Fruit fly (Drosophila melanogaster) whole organism, embryonic: ENCODE results near the gene Cyp4d14.

Experiments used
- BEAF-32 ChIP-seq: fragments of 200-800 bp; sonication (Bioruptor generic); optimal IDR thresholded peaks from 3 replicates; lab custom pipeline; 2017; ENCODE audit warnings: missing biosample characterization, missing genetic modification characterization, mild to moderate bottlenecking, moderate library complexity, missing genetic modification reagents
- Bdp1 ChIP-seq: fragments of 200-800 bp; sonication (Bioruptor generic); optimal IDR thresholded peaks from 3 replicates; lab custom pipeline; 2016; ENCODE audit warnings: missing biosample characterization, missing genetic modification characterization
- CG10267 ChIP-seq: fragments of 200-800 bp; sonication (Bioruptor generic); optimal IDR thresholded peaks from 2 replicates; lab custom pipeline; 2018; ENCODE audit warnings: missing biosample characterization, mild to moderate bottlenecking, missing genetic modification characterization, moderate library complexity
- CG11696 ChIP-seq: fragments of 200-800 bp; sonication (Bioruptor generic); IDR thresholded peaks from 2 replicates; pipeline ENCODE4 v1.3.6; 2022; ENCODE audit warnings: missing biosample characterization, missing genetic modification characterization
- CG1529 ChIP-seq: fragments of 200-800 bp; sonication (Bioruptor generic); optimal IDR thresholded peaks from 3 replicates; lab custom pipeline; 2018; ENCODE audit warnings: missing biosample characterization, missing genetic modification characterization
- CG1602 ChIP-seq: fragments of 200-800 bp; sonication (Bioruptor generic); optimal IDR thresholded peaks from 3 replicates; lab custom pipeline; 2016; ENCODE audit warnings: missing biosample characterization, missing genetic modification characterization
- CG16815 ChIP-seq: fragments of 200-800 bp; sonication (Bioruptor generic); optimal IDR thresholded peaks from 3 replicates; lab custom pipeline; 2017; ENCODE audit warnings: missing biosample characterization, mild to moderate bottlenecking, missing genetic modification characterization
- CG17359 ChIP-seq: fragments of 200-800 bp; sonication (Bioruptor generic); optimal IDR thresholded peaks from 3 replicates; lab custom pipeline; 2018; ENCODE audit warnings: missing biosample characterization, mild to moderate bottlenecking, missing genetic modification characterization, moderate library complexity
- CG17612 ChIP-seq: fragments of 200-800 bp; sonication (Bioruptor generic); IDR thresholded peaks from 2 replicates; pipeline ENCODE4 v1.3.6; 2022; ENCODE audit warnings: missing biosample characterization, missing genetic modification characterization
- CG17829 ChIP-seq: fragments of 200-800 bp; optimal IDR thresholded peaks from 2 replicates; lab custom pipeline; 2019; ENCODE audit warnings: missing biosample characterization, mild to moderate bottlenecking, missing genetic modification characterization, moderate library complexity
- CG18619 ChIP-seq: fragments of 200-800 bp; sonication (Bioruptor generic); optimal IDR thresholded peaks from 3 replicates; lab custom pipeline; 2017; ENCODE audit warnings: missing biosample characterization, mild to moderate bottlenecking, missing genetic modification characterization
- CG32772 ChIP-seq: fragments of 200-800 bp; sonication (Bioruptor generic); IDR thresholded peaks from 2 replicates; pipeline ENCODE4 v1.3.6; 2022; ENCODE audit warnings: missing biosample characterization, missing genetic modification characterization
- CG3847 ChIP-seq: fragments of 200-800 bp; sonication (Bioruptor generic); IDR thresholded peaks from 2 replicates; pipeline ENCODE4 v1.3.6; 2022; ENCODE audit warnings: missing biosample characterization, missing genetic modification characterization
- CG3995 ChIP-seq: fragments of 200-800 bp; sonication (Bioruptor generic); optimal IDR thresholded peaks from 3 replicates; lab custom pipeline; 2016; ENCODE audit warnings: missing biosample characterization, missing genetic modification characterization
- CG4730 ChIP-seq: fragments of 200-800 bp; sonication (Bioruptor generic); IDR thresholded peaks from 2 replicates; pipeline ENCODE4 v1.3.6; 2022; ENCODE audit warnings: missing biosample characterization, missing genetic modification characterization
- CG5953 ChIP-seq: fragments of 200-800 bp; sonication (Bioruptor generic); IDR thresholded peaks from 2 replicates; pipeline ENCODE4 v1.3.6; 2022; ENCODE audit warnings: missing biosample characterization, missing genetic modification characterization
- CG8281 ChIP-seq: fragments of 200-800 bp; sonication (Bioruptor generic); optimal IDR thresholded peaks from 2 replicates; lab custom pipeline; 2018; ENCODE audit warnings: missing biosample characterization, mild to moderate bottlenecking, missing genetic modification characterization, moderate library complexity
- CG9817 ChIP-seq: fragments of 200-800 bp; sonication (Bioruptor generic); optimal IDR thresholded peaks from 2 replicates; lab custom pipeline; 2018; ENCODE audit warnings: missing biosample characterization, mild to moderate bottlenecking, missing genetic modification characterization, moderate library complexity
- CG9876 ChIP-seq: fragments of 200-800 bp; sonication (Bioruptor generic); optimal IDR thresholded peaks from 2 replicates; lab custom pipeline; 2016; ENCODE audit warnings: missing biosample characterization, missing genetic modification characterization
- D19A ChIP-seq: fragments of 200-800 bp; optimal IDR thresholded peaks from 3 replicates; lab custom pipeline; 2019; ENCODE audit warnings: missing biosample characterization, mild to moderate bottlenecking, missing genetic modification characterization, moderate library complexity
- Deaf1 ChIP-seq: fragments of 200-800 bp; optimal IDR thresholded peaks from 3 replicates; lab custom pipeline; 2019; ENCODE audit warnings: missing biosample characterization, mild to moderate bottlenecking, missing genetic modification characterization, moderate library complexity
- Dfd ChIP-seq, 2 experiments: fragments of >200 bp; optimal IDR thresholded peaks; 2 replicates each; lab custom pipeline; 2017; ENCODE audit warnings: missing biosample characterization in 2 of 2, missing genetic modification characterization in 2 of 2
- Eip74EF ChIP-seq, 2 experiments: fragments of 200-800 bp in 1 of 2; fragments of >200 bp in 1 of 2; sonication (Bioruptor generic) in 1 of 2; optimal IDR thresholded peaks; 2 replicates each; lab custom pipeline; 2017 to 2019; ENCODE audit warnings: missing biosample characterization in 2 of 2, missing genetic modification characterization in 2 of 2, mild to moderate bottlenecking in 1 of 2, moderate library complexity in 1 of 2
- HmgD ChIP-seq: fragments of 200-800 bp; sonication (Bioruptor generic); optimal IDR thresholded peaks from 3 replicates; lab custom pipeline; 2016; ENCODE audit warnings: missing biosample characterization, missing genetic modification characterization
- MTF-1 ChIP-seq: fragments of 200-800 bp; sonication (Bioruptor generic); optimal IDR thresholded peaks from 2 replicates; lab custom pipeline; 2018; ENCODE audit warnings: missing biosample characterization, mild to moderate bottlenecking, missing genetic modification characterization, borderline replicate concordance
- Max ChIP-seq: fragments of 200-800 bp; sonication (Bioruptor generic); optimal IDR thresholded peaks from 2 replicates; lab custom pipeline; 2016; ENCODE audit warnings: missing biosample characterization, mild to moderate bottlenecking, missing genetic modification characterization
- NC2β ChIP-seq: fragments of 200-800 bp; sonication (Bioruptor generic); optimal IDR thresholded peaks from 2 replicates; lab custom pipeline; 2016; ENCODE audit warnings: missing biosample characterization, missing genetic modification characterization
- Neu2 ChIP-seq: fragments of 200-800 bp; sonication (Bioruptor generic); optimal IDR thresholded peaks from 3 replicates; lab custom pipeline; 2016; ENCODE audit warnings: missing biosample characterization, missing genetic modification characterization, borderline replicate concordance
- Oli ChIP-seq: fragments of 200-800 bp; sonication (Bioruptor generic); optimal IDR thresholded peaks from 2 replicates; lab custom pipeline; 2018; ENCODE audit warnings: missing biosample characterization, mild to moderate bottlenecking, missing genetic modification characterization, moderate library complexity
- Side ChIP-seq: fragments of 200-800 bp; sonication (Bioruptor generic); optimal IDR thresholded peaks from 2 replicates; lab custom pipeline; 2016; ENCODE audit warnings: missing biosample characterization, missing genetic modification characterization
- Spps ChIP-seq: fragments of 200-800 bp; sonication (Bioruptor generic); optimal IDR thresholded peaks from 2 replicates; lab custom pipeline; 2018; ENCODE audit warnings: missing biosample characterization, mild to moderate bottlenecking, missing genetic modification characterization
- TFAM ChIP-seq: fragments of 200-800 bp; sonication (Bioruptor generic); optimal IDR thresholded peaks from 2 replicates; lab custom pipeline; 2017; ENCODE audit warnings: missing biosample characterization, missing genetic modification characterization, inconsistent platforms
- Xrp1 ChIP-seq: fragments of 200-800 bp; sonication (Bioruptor generic); IDR thresholded peaks from 2 replicates; pipeline ENCODE4 v1.3.6; 2022; ENCODE audit warnings: missing biosample characterization, missing genetic modification characterization
- amos ChIP-seq: fragments of 200-800 bp; sonication (Bioruptor generic); IDR thresholded peaks from 2 replicates; pipeline ENCODE4 v1.3.6; 2022; ENCODE audit warnings: missing biosample characterization, missing genetic modification characterization; ENCODE audit not compliant: partially characterized antibody
- aop ChIP-seq: fragments of 200-800 bp; sonication (Bioruptor generic); IDR thresholded peaks from 2 replicates; pipeline ENCODE4 v1.3.6; 2022; ENCODE audit warnings: missing biosample characterization, missing genetic modification characterization
- ap ChIP-seq: fragments of 200-800 bp; sonication (Bioruptor generic); IDR thresholded peaks from 2 replicates; pipeline ENCODE4 v1.3.6; 2022; ENCODE audit warnings: missing biosample characterization, missing genetic modification characterization
- bowl ChIP-seq: fragments of 200-800 bp; sonication (Bioruptor generic); IDR thresholded peaks from 2 replicates; pipeline ENCODE4 v1.3.6; 2022; ENCODE audit warnings: missing biosample characterization, missing genetic modification characterization
- chif ChIP-seq, 2 experiments: fragments of 200-800 bp; sonication (Bioruptor generic); optimal IDR thresholded peaks; 3 replicates each; lab custom pipeline; 2016; ENCODE audit warnings: missing biosample characterization in 2 of 2, missing genetic modification characterization in 2 of 2
- eve ChIP-seq, 2 experiments: fragments of >200 bp; optimal IDR thresholded peaks; 2 replicates each; lab custom pipeline; 2017; ENCODE audit warnings: missing biosample characterization in 2 of 2, missing genetic modification characterization in 2 of 2
- exex ChIP-seq: fragments of 200-800 bp; sonication (Bioruptor generic); optimal IDR thresholded peaks from 4 replicates; lab custom pipeline; 2018; ENCODE audit warnings: missing biosample characterization, mild to moderate bottlenecking, missing genetic modification characterization, moderate library complexity
- gsb ChIP-seq: fragments of 200-800 bp; sonication (Bioruptor generic); IDR thresholded peaks from 2 replicates; pipeline ENCODE4 v1.3.6; 2022; ENCODE audit warnings: missing biosample characterization, missing genetic modification characterization
- gt ChIP-seq: fragments of 200-800 bp; sonication (Bioruptor generic); IDR thresholded peaks from 2 replicates; pipeline ENCODE4 v1.3.6; 2022; ENCODE audit warnings: missing biosample characterization, missing genetic modification characterization
- ham ChIP-seq: fragments of 200-800 bp; sonication (Bioruptor generic); IDR thresholded peaks from 2 replicates; pipeline ENCODE4 v1.3.6; 2022; ENCODE audit warnings: missing biosample characterization, missing genetic modification characterization
- kay ChIP-seq: fragments of 200-800 bp; sonication (Bioruptor generic); optimal IDR thresholded peaks from 2 replicates; lab custom pipeline; 2016; ENCODE audit warnings: missing biosample characterization, missing genetic modification characterization
- klu ChIP-seq: fragments of 200-800 bp; sonication (Bioruptor generic); IDR thresholded peaks from 2 replicates; pipeline ENCODE4 v1.3.6; 2022; ENCODE audit warnings: missing biosample characterization, missing genetic modification characterization
- mam ChIP-seq: fragments of 200-800 bp; sonication (Bioruptor generic); optimal IDR thresholded peaks from 3 replicates; lab custom pipeline; 2016; ENCODE audit warnings: missing biosample characterization, missing genetic modification characterization
- nmo ChIP-seq: fragments of 200-800 bp; sonication (Bioruptor generic); optimal IDR thresholded peaks from 2 replicates; lab custom pipeline; 2018; ENCODE audit warnings: missing biosample characterization, mild to moderate bottlenecking, missing genetic modification characterization, moderate library complexity
- pb ChIP-seq: fragments of 200-800 bp; sonication (Bioruptor generic); optimal IDR thresholded peaks from 3 replicates; lab custom pipeline; 2016; ENCODE audit warnings: missing biosample characterization, missing genetic modification characterization
- pnt ChIP-seq: fragments of 200-800 bp; sonication (Bioruptor generic); optimal IDR thresholded peaks from 3 replicates; lab custom pipeline; 2016; ENCODE audit warnings: missing biosample characterization, missing genetic modification characterization
- ro ChIP-seq: fragments of 200-800 bp; sonication (Bioruptor generic); IDR thresholded peaks from 2 replicates; pipeline ENCODE4 v1.3.6; 2022; ENCODE audit warnings: missing biosample characterization, missing genetic modification characterization
- twi ChIP-seq: fragments of 200-800 bp; optimal IDR thresholded peaks from 2 replicates; lab custom pipeline; 2019; ENCODE audit warnings: missing biosample characterization, mild to moderate bottlenecking, missing genetic modification characterization, moderate library complexity
- usp ChIP-seq: fragments of >200 bp; optimal IDR thresholded peaks from 2 replicates; lab custom pipeline; 2017; ENCODE audit warnings: missing biosample characterization, missing genetic modification characterization
- vvl ChIP-seq: fragments of 200-800 bp; sonication (Bioruptor generic); IDR thresholded peaks from 2 replicates; pipeline ENCODE4 v1.3.6; 2022; ENCODE audit warnings: missing biosample characterization, missing genetic modification characterization

Cyp4d14 gene

DNA sequence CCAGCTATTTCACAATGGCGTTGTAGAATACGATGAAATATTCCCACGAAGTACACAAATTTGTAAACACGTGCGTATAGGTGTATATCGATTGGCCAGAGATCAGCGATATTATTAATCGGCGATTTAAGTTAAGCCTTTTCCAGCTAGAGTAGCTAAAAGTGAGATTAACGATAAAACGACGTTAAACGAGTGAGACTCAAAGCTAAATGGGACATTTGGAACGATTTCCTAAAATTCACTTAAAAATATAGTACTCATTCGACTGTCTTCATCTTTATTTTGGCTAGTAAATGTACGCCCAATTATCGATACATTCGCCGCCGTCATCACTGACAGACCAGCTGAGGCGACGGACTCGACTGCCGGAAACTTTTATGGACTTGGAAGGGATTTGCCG is 9.4 kb upstream of the Cyp4d14 start, which contains the start of the genes Nmd3 and CG17776 (continued):
- TF ChIP-seq bowl (GFP tag; lab: Robert Waterston, UW), result no peak
- TF ChIP-seq CG17612 (GFP tag; lab: Robert Waterston, UW), result no peak
- no peak for TF ChIP-seq pnt
- no peak for TF ChIP-seq Deaf1
- TF ChIP-seq eve (GFP tag; optimal IDR thresholded peaks at IDR 0.05; lab: Kevin White, UChicago), result no peak
- TF ChIP-seq ham, result no peak
- TF ChIP-seq CG8281 (tag; lab: Kevin White, UChicago), result no peak
- no peak for TF ChIP-seq mam (GFP tag; lab: Kevin White, UChicago)
- TF ChIP-seq CG1529, result no peak
- TF ChIP-seq CG5953 (GFP tag; lab: Robert Waterston, UW), result no peak
- TF ChIP-seq Neu2 (GFP tag; lab: Kevin White, UChicago), result no peak
- no peak for TF ChIP-seq gsb
- no peak for TF ChIP-seq pb (GFP tag; lab: Kevin White, UChicago)
- TF ChIP-seq Bdp1 (GFP tag; lab: Kevin White, UChicago), result peak; percentile 28
- no peak for TF ChIP-seq CG3995 (GFP tag; lab: Kevin White, UChicago)
- TF ChIP-seq CG9817 (tag; lab: Kevin White, UChicago), result no peak
- TF ChIP-seq Oli (tag; lab: Kevin White, UChicago), result no peak
- TF ChIP-seq CG3847 (GFP tag; lab: Robert Waterston, UW), result 0 out of 2 replicates have a peak, but pooled peaks have one; percentile 5
- no peak for TF ChIP-seq CG17359
- no peak for TF ChIP-seq ap (GFP tag; lab: Robert Waterston, UW)
- TF ChIP-seq CG1602, result no peak
- TF ChIP-seq Max, result peak; percentile 90
- TF ChIP-seq TFAM, result no peak
- peak; percentile 39 for TF ChIP-seq nmo
- TF ChIP-seq Side (GFP tag; lab: Kevin White, UChicago), result peak; percentile 11
- no peak for TF ChIP-seq D19A (tag; lab: Kevin White, UChicago)
- no peak for TF ChIP-seq aop
- peak; percentile 13 for TF ChIP-seq exex (tag; lab: Kevin White, UChicago)
- no peak for TF ChIP-seq Dfd (GFP tag; optimal IDR thresholded peaks at IDR 0.05; lab: Kevin White, UChicago)
- no peak for TF ChIP-seq CG32772 (GFP tag; lab: Robert Waterston, UW)
- TF ChIP-seq CG4730, result no peak
- no peak for TF ChIP-seq chif (GFP tag; optimal IDR thresholded peaks at IDR 0.05; lab: Kevin White, UChicago)
- peak; percentile 47; the same call in 1 of the 2 replicates for TF ChIP-seq amos (GFP tag; lab: Robert Waterston, UW)
- TF ChIP-seq usp (GFP tag; lab: Kevin White, UChicago), result no peak
- no peak for TF ChIP-seq kay
- TF ChIP-seq CG9876 (GFP tag; lab: Kevin White, UChicago), result no peak
- TF ChIP-seq CG18619 (GFP tag; lab: Kevin White, UChicago), result no peak
- peak; percentile 3 for TF ChIP-seq twi
- TF ChIP-seq klu (GFP tag; lab: Robert Waterston, UW), result no peak
- TF ChIP-seq BEAF-32, result peak; percentile 68
- TF ChIP-seq vvl (GFP tag; lab: Robert Waterston, UW), result no peak
- TF ChIP-seq gt (GFP tag; lab: Robert Waterston, UW), result no peak
- TF ChIP-seq Eip74EF (GFP tag; optimal IDR thresholded peaks at IDR 0.05; lab: Kevin White, UChicago), result no peak
- TF ChIP-seq CG16815, result no peak
- no peak for TF ChIP-seq Xrp1
- TF ChIP-seq CG10267 (tag; lab: Kevin White, UChicago), result peak; percentile 17
- TF ChIP-seq CG17829 (tag; lab: Kevin White, UChicago), result no peak
- TF ChIP-seq MTF-1, result no peak
- TF ChIP-seq Spps, result no peak
- TF ChIP-seq ro (GFP tag; lab: Robert Waterston, UW), result no peak
- TF ChIP-seq CG11696, result no peak
- no peak for TF ChIP-seq NC2β (GFP tag; lab: Kevin White, UChicago)
- TF ChIP-seq HmgD, result no peak
